Worm (Caenorhabditis elegans): ENCODE data around the gene algn-8.

The algn-8 gene

DNA sequence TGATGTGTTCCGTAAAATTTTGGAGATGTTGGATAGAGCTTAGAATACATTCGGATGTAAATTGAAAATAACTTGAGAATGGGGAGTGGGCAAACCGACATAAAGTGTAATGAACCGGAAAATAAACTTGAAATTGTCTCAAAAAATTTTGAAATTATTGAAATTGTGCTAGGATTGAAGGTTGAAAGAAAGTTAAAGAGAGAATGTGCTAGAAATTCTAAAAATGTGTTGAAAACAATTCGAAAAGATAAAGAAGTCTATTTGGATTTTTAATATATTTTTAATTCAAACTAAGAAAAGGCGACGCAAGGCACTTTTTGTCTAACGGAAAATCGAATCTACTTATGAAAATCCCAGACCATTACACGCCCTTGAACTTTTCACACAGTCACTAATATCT lies 52.4 kb downstream of the algn-8 start, which contains the start of gene ZK938.3:
ZK938.3 (minus strand) TSS at position 101 of the 400 bp plus-strand sequence.
- TF ChIP-seq pax-1 (tag; optimal IDR thresholded peaks at IDR 0.05) (no peak), nhr-11 (tag; optimal IDR thresholded peaks at IDR 0.05) (peak; percentile 21), unc-3 (GFP tag; conservative IDR thresholded peaks at IDR 0.05) (no peak), unc-3 (tag; optimal IDR thresholded peaks at IDR 0.05) (no peak), fkh-10 (GFP tag; optimal IDR thresholded peaks at IDR 0.05) (no peak), nfya-1 (tag; optimal IDR thresholded peaks at IDR 0.05) (no peak), sox-4 (tag; optimal IDR thresholded peaks at IDR 0.05) (no peak)

All from whole organism, late embryonic.